Fruit fly (Drosophila melanogaster) whole organism, prepupa: ENCODE data around the gene Muc4B.

ENCODE experiments used
- Blimp-1 ChIP-seq: fragments of 200-800 bp; sonication (Bioruptor generic); optimal IDR thresholded peaks from 3 replicates; lab custom pipeline; 2017; ENCODE audit warnings: missing biosample characterization, missing genetic modification characterization, mild to moderate bottlenecking, moderate library complexity, missing genetic modification reagents
- CG10631 ChIP-seq: fragments of 200-800 bp; sonication (Bioruptor generic); optimal IDR thresholded peaks from 2 replicates; lab custom pipeline; 2016; ENCODE audit warnings: missing biosample characterization, missing genetic modification characterization
- CG11294 ChIP-seq: fragments of 200-800 bp; sonication (Bioruptor generic); IDR thresholded peaks from 2 replicates; pipeline ENCODE4 v1.3.6; 2022; ENCODE audit warnings: missing biosample characterization, missing genetic modification characterization
- CG11902 ChIP-seq: fragments of 200-800 bp; sonication (Bioruptor generic); optimal IDR thresholded peaks from 3 replicates; lab custom pipeline; 2016; ENCODE audit warnings: missing biosample characterization, missing genetic modification characterization
- CG15336 ChIP-seq: fragments of 200-800 bp; sonication (Bioruptor generic); IDR thresholded peaks from 2 replicates; pipeline ENCODE4 v1.3.6; 2022; ENCODE audit warnings: missing biosample characterization, missing genetic modification characterization
- CG1621 ChIP-seq: fragments of 200-800 bp; sonication (Bioruptor generic); optimal IDR thresholded peaks from 3 replicates; lab custom pipeline; 2018; ENCODE audit warnings: missing biosample characterization, mild to moderate bottlenecking, missing genetic modification characterization
- CG3032 ChIP-seq: fragments of 200-800 bp; optimal IDR thresholded peaks from 2 replicates; lab custom pipeline; 2019; ENCODE audit warnings: missing biosample characterization, mild to moderate bottlenecking, missing genetic modification characterization, moderate library complexity
- CG32006 ChIP-seq: fragments of 200-800 bp; sonication (Bioruptor generic); optimal IDR thresholded peaks from 3 replicates; lab custom pipeline; 2017; ENCODE audit warnings: missing biosample characterization, mild to moderate bottlenecking, missing genetic modification characterization
- CG34406 ChIP-seq: fragments of 200-800 bp; sonication (Bioruptor generic); optimal IDR thresholded peaks from 3 replicates; lab custom pipeline; 2016; ENCODE audit warnings: missing biosample characterization, missing genetic modification characterization
- CG3919 ChIP-seq: fragments of 200-800 bp; sonication (Bioruptor generic); optimal IDR thresholded peaks from 3 replicates; lab custom pipeline; 2016; ENCODE audit warnings: missing biosample characterization, missing genetic modification characterization
- CG6163 ChIP-seq: fragments of 200-800 bp; sonication (Bioruptor generic); IDR thresholded peaks from 3 replicates; pipeline ENCODE4 v1.3.6; 2022; ENCODE audit warnings: missing biosample characterization, missing genetic modification characterization
- CG6808 ChIP-seq: fragments of 200-800 bp; sonication (Bioruptor generic); optimal IDR thresholded peaks from 3 replicates; lab custom pipeline; 2017; ENCODE audit warnings: missing biosample characterization, missing genetic modification characterization, mild to moderate bottlenecking, moderate library complexity, missing genetic modification reagents
- CG7368 ChIP-seq: fragments of 200-800 bp; sonication (Bioruptor generic); optimal IDR thresholded peaks from 3 replicates; lab custom pipeline; 2016; ENCODE audit warnings: missing biosample characterization, missing genetic modification characterization
- CG8119 ChIP-seq: fragments of 200-800 bp; sonication (Bioruptor generic); IDR thresholded peaks from 3 replicates; pipeline ENCODE4 v1.3.6; 2022; ENCODE audit warnings: missing biosample characterization, missing genetic modification characterization
- CG8319 ChIP-seq: fragments of 200-800 bp; sonication (Bioruptor generic); optimal IDR thresholded peaks from 3 replicates; lab custom pipeline; 2016; ENCODE audit warnings: missing biosample characterization, missing genetic modification characterization
- CG9139 ChIP-seq: fragments of 200-800 bp; sonication (Bioruptor generic); optimal IDR thresholded peaks from 3 replicates; lab custom pipeline; 2017; ENCODE audit warnings: missing biosample characterization, mild to moderate bottlenecking, missing genetic modification characterization
- Eip75B ChIP-seq: fragments of 200-800 bp; sonication (Bioruptor generic); optimal IDR thresholded peaks from 3 replicates; lab custom pipeline; 2016; ENCODE audit warnings: missing biosample characterization, missing genetic modification characterization
- Eip78C ChIP-seq: fragments of 200-800 bp; sonication (Bioruptor generic); peaks from one replicate; lab custom pipeline; 2016; ENCODE audit warnings: missing biosample characterization, missing genetic modification characterization
- Eip93F ChIP-seq: fragments of 200-800 bp; sonication (Bioruptor generic); optimal IDR thresholded peaks from 2 replicates; lab custom pipeline; 2016; ENCODE audit warnings: missing biosample characterization, mild to moderate bottlenecking, missing genetic modification characterization
- Ets21C ChIP-seq: fragments of 200-800 bp; sonication (Bioruptor generic); optimal IDR thresholded peaks from 3 replicates; lab custom pipeline; 2016; ENCODE audit warnings: missing biosample characterization, missing genetic modification characterization
- Ets96B ChIP-seq: fragments of 200-800 bp; optimal IDR thresholded peaks from 2 replicates; lab custom pipeline; 2019; ENCODE audit warnings: missing biosample characterization, mild to moderate bottlenecking, missing genetic modification characterization, moderate library complexity
- Hr38 ChIP-seq: sonication (Bioruptor generic); optimal IDR thresholded peaks from 2 replicates; lab custom pipeline; 2016; ENCODE audit warnings: missing biosample characterization, missing genetic modification characterization
- Hr4 ChIP-seq: fragments of 200-800 bp; sonication (Bioruptor generic); optimal IDR thresholded peaks from 3 replicates; lab custom pipeline; 2016; ENCODE audit warnings: missing biosample characterization, missing genetic modification characterization
- Lpt ChIP-seq: fragments of 200-800 bp; sonication (Bioruptor generic); optimal IDR thresholded peaks from 3 replicates; lab custom pipeline; 2016; ENCODE audit warnings: missing biosample characterization, missing genetic modification characterization
- Met ChIP-seq: fragments of 200-800 bp; sonication (Bioruptor generic); optimal IDR thresholded peaks from 3 replicates; lab custom pipeline; 2016; ENCODE audit warnings: missing biosample characterization, missing genetic modification characterization
- OdsH ChIP-seq: fragments of 200-800 bp; sonication (Bioruptor generic); optimal IDR thresholded peaks from 3 replicates; lab custom pipeline; 2016; ENCODE audit warnings: missing biosample characterization, missing genetic modification characterization
- Smox ChIP-seq: fragments of 200-800 bp; sonication (Bioruptor generic); optimal IDR thresholded peaks from 3 replicates; lab custom pipeline; 2016; ENCODE audit warnings: missing biosample characterization, missing genetic modification characterization
- Sox102F ChIP-seq: fragments of 200-800 bp; sonication (Bioruptor generic); optimal IDR thresholded peaks from 2 replicates; lab custom pipeline; 2016; ENCODE audit warnings: missing biosample characterization, mild to moderate bottlenecking, missing genetic modification characterization
- Sox14 ChIP-seq: fragments of 200-800 bp; sonication (Bioruptor generic); optimal IDR thresholded peaks from 3 replicates; lab custom pipeline; 2016; ENCODE audit warnings: missing biosample characterization, missing genetic modification characterization
- achi ChIP-seq: fragments of 200-800 bp; sonication (Bioruptor generic); optimal IDR thresholded peaks from 3 replicates; lab custom pipeline; 2016; ENCODE audit warnings: missing biosample characterization, missing genetic modification characterization
- acj6 ChIP-seq: fragments of 200-800 bp; sonication (Bioruptor generic); optimal IDR thresholded peaks from 3 replicates; lab custom pipeline; 2016; ENCODE audit warnings: missing biosample characterization, missing genetic modification characterization
- cyc ChIP-seq: fragments of 200-800 bp; sonication (Bioruptor generic); optimal IDR thresholded peaks from 3 replicates; lab custom pipeline; 2016; ENCODE audit warnings: missing biosample characterization, missing genetic modification characterization
- dsx ChIP-seq: fragments of 200-800 bp; optimal IDR thresholded peaks from 3 replicates; lab custom pipeline; 2019; ENCODE audit warnings: missing biosample characterization, mild to moderate bottlenecking, missing genetic modification characterization, moderate library complexity; ENCODE audit not compliant: poor library complexity, severe bottlenecking
- eg ChIP-seq: fragments of 200-800 bp; sonication (Bioruptor generic); IDR thresholded peaks from 3 replicates; pipeline ENCODE4 v1.3.6; 2022; ENCODE audit warnings: missing biosample characterization, missing genetic modification characterization
- fd59A ChIP-seq: fragments of 200-800 bp; sonication (Bioruptor generic); optimal IDR thresholded peaks from 2 replicates; lab custom pipeline; 2017; ENCODE audit warnings: missing biosample characterization, mild to moderate bottlenecking, missing genetic modification characterization, missing genetic modification reagents
- fkh ChIP-seq: fragments of 200-800 bp; sonication (Bioruptor generic); optimal IDR thresholded peaks from 3 replicates; lab custom pipeline; 2017; ENCODE audit warnings: missing biosample characterization, mild to moderate bottlenecking, missing genetic modification characterization, moderate library complexity
- lz ChIP-seq: fragments of 200-800 bp; sonication (Bioruptor generic); optimal IDR thresholded peaks from 3 replicates; lab custom pipeline; 2016; ENCODE audit warnings: missing biosample characterization, missing genetic modification characterization
- net ChIP-seq: fragments of 200-800 bp; sonication (Bioruptor generic); optimal IDR thresholded peaks from 3 replicates; lab custom pipeline; 2016; ENCODE audit warnings: missing biosample characterization, missing genetic modification characterization
- pdm3 ChIP-seq: fragments of 200-800 bp; sonication (Bioruptor generic); optimal IDR thresholded peaks from 3 replicates; lab custom pipeline; 2016; ENCODE audit warnings: missing biosample characterization, missing genetic modification characterization
- spab ChIP-seq: fragments of 200-800 bp; sonication (Bioruptor generic); optimal IDR thresholded peaks from 2 replicates; lab custom pipeline; 2017; ENCODE audit warnings: missing biosample characterization, mild to moderate bottlenecking, missing genetic modification characterization, missing genetic modification reagents
- ss ChIP-seq, 2 experiments: fragments of 200-800 bp; sonication (Bioruptor generic); optimal IDR thresholded peaks; 2 replicates in 1 of 2; 3 replicates in 1 of 2; lab custom pipeline; 2017 to 2018; ENCODE audit warnings: mild to moderate bottlenecking in 2 of 2, missing biosample characterization in 2 of 2, missing genetic modification characterization in 2 of 2, moderate library complexity in 1 of 2
- svp ChIP-seq: fragments of 200-800 bp; sonication (Bioruptor generic); peaks from one replicate; lab custom pipeline; 2016; ENCODE audit warnings: missing biosample characterization, missing genetic modification characterization
- topi ChIP-seq: fragments of 200-800 bp; sonication (Bioruptor generic); optimal IDR thresholded peaks from 3 replicates; lab custom pipeline; 2016; ENCODE audit warnings: missing biosample characterization, missing genetic modification characterization

Muc4B gene

DNA sequence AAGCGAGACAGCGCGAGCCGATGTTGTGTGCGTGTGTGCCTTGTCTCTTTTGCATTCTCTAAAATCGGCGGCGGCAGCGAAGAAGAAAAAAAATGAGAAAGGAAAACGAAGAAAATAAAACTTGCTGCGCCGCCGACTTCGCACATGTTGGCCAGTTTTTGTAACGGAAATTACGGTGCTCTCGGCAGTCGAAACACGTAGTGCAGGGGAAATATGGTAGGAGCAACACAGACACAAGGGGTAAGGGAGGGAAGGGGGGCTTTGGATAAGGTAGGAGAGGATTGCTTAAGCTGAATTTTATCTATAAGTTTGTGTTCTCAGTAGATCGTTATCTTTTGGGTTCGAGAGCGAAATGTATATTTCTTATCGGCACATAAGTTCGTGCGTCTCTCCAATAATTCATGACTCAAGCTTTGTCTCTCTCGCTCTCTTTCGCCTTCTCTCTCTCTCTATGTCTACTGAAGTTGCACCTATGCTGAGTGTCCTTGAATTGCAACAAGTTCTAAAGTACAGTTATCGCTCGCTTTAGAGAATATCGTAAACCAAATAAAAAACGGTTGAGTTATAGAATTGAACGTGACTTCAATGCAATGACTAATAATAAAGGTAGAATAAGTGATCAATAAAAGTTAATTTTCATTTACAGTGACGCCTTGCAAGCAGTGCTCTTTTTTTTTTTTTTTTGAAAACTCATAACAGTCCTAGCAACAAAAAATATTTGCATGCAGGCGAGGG is 42.1 kb downstream of the Muc4B start (continued):
- TF ChIP-seq Met (GFP tag; lab: Kevin White, UChicago): no peak
- TF ChIP-seq Eip78C (GFP tag; lab: Kevin White, UChicago): peak; percentile 54
- TF ChIP-seq dsx (GFP tag; lab: Kevin White, UChicago): no peak
- no peak for TF ChIP-seq CG34406 (GFP tag; lab: Kevin White, UChicago)
- no peak for TF ChIP-seq lz (GFP tag; lab: Kevin White, UChicago)
- peak; percentile 6 for TF ChIP-seq acj6
- no peak for TF ChIP-seq Sox102F (GFP tag; lab: Kevin White, UChicago)
- TF ChIP-seq CG8319 (GFP tag; lab: Kevin White, UChicago): no peak
- no peak for TF ChIP-seq Hr4
- TF ChIP-seq Sox14: peak; percentile 24
- peak; percentile 11 for TF ChIP-seq pdm3 (GFP tag; lab: Kevin White, UChicago)
- TF ChIP-seq cyc (GFP tag; lab: Kevin White, UChicago): no peak
- TF ChIP-seq OdsH (GFP tag; lab: Kevin White, UChicago): peak; percentile 26
- TF ChIP-seq Blimp-1 (GFP tag; lab: Kevin White, UChicago): no peak
- peak; percentile 55; the same call in 2 of the 3 replicates for TF ChIP-seq eg (GFP tag; lab: Robert Waterston, UW)
- TF ChIP-seq CG11902 (GFP tag; lab: Kevin White, UChicago): no peak
- no peak for TF ChIP-seq CG11294
- TF ChIP-seq Ets96B (tag; lab: Kevin White, UChicago): peak; percentile 11
- TF ChIP-seq CG8119: peak; percentile 41; the same call in 2 of the 3 replicates
- peak; percentile 28 for TF ChIP-seq CG3032 (tag; lab: Kevin White, UChicago)
- TF ChIP-seq CG1621: no peak
- TF ChIP-seq Smox (GFP tag; lab: Kevin White, UChicago): no peak
- no peak for TF ChIP-seq net (GFP tag; lab: Kevin White, UChicago)
- TF ChIP-seq Eip75B (GFP tag; lab: Kevin White, UChicago): no peak
- peak; percentile 40 for TF ChIP-seq CG32006
- peak; percentile 5 for TF ChIP-seq Lpt
- TF ChIP-seq, all 60 proteins: peak for 21

DNA sequence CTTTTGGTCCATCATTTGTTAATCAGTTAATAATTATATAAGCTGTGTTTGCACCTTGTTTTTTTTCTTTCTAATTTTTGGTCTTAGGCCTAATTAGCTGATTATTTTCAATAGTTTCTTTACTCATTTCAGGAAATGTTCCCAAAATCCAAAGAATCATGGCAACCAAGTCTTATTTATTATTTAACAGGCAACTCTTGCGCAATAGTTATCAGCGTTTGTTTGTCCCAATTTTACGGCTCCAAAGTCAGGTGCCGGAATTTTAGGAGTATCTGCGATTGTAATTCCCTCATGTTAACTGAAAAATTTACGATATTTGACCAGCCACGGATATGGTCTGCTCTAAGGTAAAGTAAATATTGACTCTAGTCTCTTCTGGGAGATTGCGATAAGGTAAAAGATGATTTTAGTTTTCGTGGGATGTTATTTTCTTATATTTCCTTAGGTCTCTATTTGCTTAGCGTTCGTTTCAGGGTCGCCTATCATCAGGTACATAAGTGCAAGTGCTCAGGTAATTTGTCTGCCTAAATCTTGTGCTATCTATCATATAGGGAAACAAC is 43.6 kb downstream of the Muc4B start:
- TF ChIP-seq fkh (peak; percentile 89), Ets96B (tag; lab: Kevin White, UChicago) (no peak), CG3032 (tag; lab: Kevin White, UChicago) (no peak), CG34406 (GFP tag; lab: Kevin White, UChicago) (no peak), Eip78C (GFP tag; lab: Kevin White, UChicago) (no peak), Ets21C (GFP tag; lab: Kevin White, UChicago) (no peak), svp (GFP tag; lab: Kevin White, UChicago) (no peak)
- TF ChIP-seq, all 60 proteins: peak for 1

DNA sequence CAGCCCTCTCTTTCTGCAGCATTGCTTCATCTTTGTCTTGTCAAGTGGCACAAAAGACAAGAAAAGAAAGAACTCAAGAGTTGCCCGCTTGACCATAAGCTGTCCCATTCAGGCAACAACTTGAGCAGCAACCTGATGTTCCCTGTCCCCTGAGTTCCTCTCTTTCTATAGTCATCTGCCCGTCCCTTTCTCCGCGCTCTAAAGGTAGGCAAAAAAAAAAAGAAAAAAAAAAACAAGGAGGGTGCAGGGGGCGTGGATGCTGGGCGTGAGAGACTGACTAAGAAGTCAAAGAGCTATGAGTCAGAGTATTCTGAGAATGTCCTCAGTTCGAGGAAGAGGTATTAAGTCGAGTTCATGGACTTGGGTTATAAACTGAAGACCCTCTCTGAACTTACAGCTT is 45.3 kb downstream of the Muc4B start:
- TF ChIP-seq Met (GFP tag; lab: Kevin White, UChicago): no peak
- peak; percentile 21 for TF ChIP-seq Ets96B (tag; lab: Kevin White, UChicago)
- TF ChIP-seq Eip93F: no peak
- TF ChIP-seq CG8119: no peak
- TF ChIP-seq Ets21C (GFP tag; lab: Kevin White, UChicago): no peak
- TF ChIP-seq CG3032 (tag; lab: Kevin White, UChicago): peak; percentile 20
- TF ChIP-seq ss (GFP tag; optimal IDR thresholded peaks at IDR 0.05; lab: Kevin White, UChicago): peak; percentile 51 to 56
- no peak for TF ChIP-seq lz (GFP tag; lab: Kevin White, UChicago)
- TF ChIP-seq CG6163 (GFP tag; lab: Robert Waterston, UW): peak; percentile 25; the same call in 1 of the 3 replicates
- TF ChIP-seq topi: no peak
- TF ChIP-seq Eip75B (GFP tag; lab: Kevin White, UChicago): peak; percentile 24
- TF ChIP-seq CG9139 (GFP tag; lab: Kevin White, UChicago): peak; percentile 45
- no peak for TF ChIP-seq CG7368 (GFP tag; lab: Kevin White, UChicago)
- no peak for TF ChIP-seq CG15336 (GFP tag; lab: Robert Waterston, UW)
- no peak for TF ChIP-seq CG3919 (GFP tag; lab: Kevin White, UChicago)
- peak; percentile 35 for TF ChIP-seq dsx (GFP tag; lab: Kevin White, UChicago)
- peak; percentile 21 for TF ChIP-seq Sox14
- TF ChIP-seq Lpt: peak; percentile 11
- no peak for TF ChIP-seq Hr38 (GFP tag; lab: Kevin White, UChicago)
- peak; percentile 21 for TF ChIP-seq fd59A
- TF ChIP-seq spab (GFP tag; lab: Kevin White, UChicago): peak; percentile 29
- no peak for TF ChIP-seq CG34406 (GFP tag; lab: Kevin White, UChicago)
- TF ChIP-seq CG10631: no peak
- no peak for TF ChIP-seq achi
- TF ChIP-seq CG6808: peak; percentile 61
